Fruit fly (Drosophila melanogaster) whole organism, embryonic: ENCODE results near the gene CG10486.

ENCODE experiments used
- Awh ChIP-seq: fragments of 200-800 bp; sonication (Bioruptor generic); IDR thresholded peaks from 2 replicates; pipeline ENCODE4, ENCODE4 v1.3.6; 2022; ENCODE audit warnings: missing biosample characterization, missing genetic modification characterization
- Bgb ChIP-seq: fragments of 200-800 bp; sonication (Bioruptor generic); IDR thresholded peaks from 2 replicates; pipeline ENCODE4 v1.3.6; 2022; ENCODE audit warnings: missing biosample characterization, missing genetic modification characterization; ENCODE audit not compliant: partially characterized antibody
- CG10321 ChIP-seq: fragments of 200-800 bp; sonication (Bioruptor generic); IDR thresholded peaks from 2 replicates; pipeline ENCODE4 v1.3.6; 2022; ENCODE audit warnings: missing biosample characterization, missing genetic modification characterization
- CG10431 ChIP-seq: fragments of 200-800 bp; sonication (Bioruptor generic); optimal IDR thresholded peaks from 3 replicates; lab custom pipeline; 2018; ENCODE audit warnings: missing biosample characterization, mild to moderate bottlenecking, missing genetic modification characterization
- CG10654 ChIP-seq: fragments of 200-800 bp; sonication (Bioruptor generic); optimal IDR thresholded peaks from 2 replicates; lab custom pipeline; 2016; ENCODE audit warnings: missing biosample characterization, missing genetic modification characterization
- CG11560 ChIP-seq: fragments of 200-800 bp; sonication (Bioruptor generic); IDR thresholded peaks from 3 replicates; pipeline ENCODE4 v1.3.6; 2022; ENCODE audit warnings: missing biosample characterization, missing genetic modification characterization
- CG11695 ChIP-seq: fragments of 200-800 bp; sonication (Bioruptor generic); IDR thresholded peaks from 3 replicates; pipeline ENCODE4 v1.3.6; 2022; ENCODE audit warnings: missing biosample characterization, missing genetic modification characterization
- CG13123 ChIP-seq: fragments of 200-800 bp; sonication (Bioruptor generic); optimal IDR thresholded peaks from 2 replicates; lab custom pipeline; 2016; ENCODE audit warnings: missing biosample characterization, missing genetic modification characterization
- CG13287 ChIP-seq: fragments of 200-800 bp; sonication (Bioruptor generic); IDR thresholded peaks from 2 replicates; pipeline ENCODE4 v1.3.6; 2022; ENCODE audit warnings: missing biosample characterization, missing genetic modification characterization; ENCODE audit not compliant: partially characterized antibody
- CG14050 ChIP-seq: fragments of 200-800 bp; sonication (Bioruptor generic); IDR thresholded peaks from 3 replicates; pipeline ENCODE4 v1.3.6; 2022; ENCODE audit warnings: missing biosample characterization, missing genetic modification characterization
- CG14667 ChIP-seq: fragments of 200-800 bp; sonication (Bioruptor generic); IDR thresholded peaks from 2 replicates; pipeline ENCODE4 v1.3.6; 2022; ENCODE audit warnings: missing biosample characterization, missing genetic modification characterization
- CG15011 ChIP-seq: fragments of 200-800 bp; sonication (Bioruptor generic); optimal IDR thresholded peaks from 3 replicates; lab custom pipeline; 2018; ENCODE audit warnings: missing biosample characterization, mild to moderate bottlenecking, missing genetic modification characterization
- CG15514 ChIP-seq: fragments of 200-800 bp; sonication (Bioruptor generic); optimal IDR thresholded peaks from 3 replicates; lab custom pipeline; 2017; ENCODE audit warnings: missing biosample characterization, missing genetic modification characterization, mild to moderate bottlenecking, moderate library complexity, missing genetic modification reagents
- CG16813 ChIP-seq: fragments of 200-800 bp; sonication (Bioruptor generic); IDR thresholded peaks from 3 replicates; pipeline ENCODE4 v1.3.6; 2022; ENCODE audit warnings: missing biosample characterization, missing genetic modification characterization; ENCODE audit not compliant: partially characterized antibody
- CG17612 ChIP-seq: fragments of 200-800 bp; sonication (Bioruptor generic); IDR thresholded peaks from 2 replicates; pipeline ENCODE4 v1.3.6; 2022; ENCODE audit warnings: missing biosample characterization, missing genetic modification characterization
- CG2199 ChIP-seq: fragments of 200-800 bp; sonication (Bioruptor generic); IDR thresholded peaks from 3 replicates; pipeline ENCODE4 v1.3.6; 2022; ENCODE audit warnings: missing biosample characterization, missing genetic modification characterization
- CG4282 ChIP-seq: fragments of 200-800 bp; sonication (Bioruptor generic); optimal IDR thresholded peaks from 2 replicates; lab custom pipeline; 2016; ENCODE audit warnings: missing biosample characterization, missing genetic modification characterization
- CG5245 ChIP-seq: fragments of 200-800 bp; sonication (Bioruptor generic); optimal IDR thresholded peaks from 3 replicates; lab custom pipeline; 2016; ENCODE audit warnings: missing biosample characterization, missing genetic modification characterization
- CG7556 ChIP-seq: fragments of 200-800 bp; sonication (Bioruptor generic); optimal IDR thresholded peaks from 2 replicates; lab custom pipeline; 2017; ENCODE audit warnings: missing biosample characterization, mild to moderate bottlenecking, missing genetic modification characterization
- CG7745 ChIP-seq: fragments of 200-800 bp; sonication (Bioruptor generic); optimal IDR thresholded peaks from 2 replicates; lab custom pipeline; 2018; ENCODE audit warnings: missing biosample characterization, mild to moderate bottlenecking, missing genetic modification characterization, moderate library complexity
- Dfd ChIP-seq, 2 experiments: fragments of >200 bp; optimal IDR thresholded peaks; 2 replicates each; lab custom pipeline; 2017; ENCODE audit warnings: missing biosample characterization in 2 of 2, missing genetic modification characterization in 2 of 2
- Doc2 ChIP-seq: fragments of 200-800 bp; sonication (Bioruptor generic); IDR thresholded peaks from 2 replicates; pipeline ENCODE4 v1.3.6; 2022; ENCODE audit warnings: missing biosample characterization, missing genetic modification characterization
- H15 ChIP-seq: fragments of 200-800 bp; sonication (Bioruptor generic); IDR thresholded peaks from 3 replicates; pipeline ENCODE4 v1.3.6; 2022; ENCODE audit warnings: missing biosample characterization, missing genetic modification characterization
- H2.0 ChIP-seq: fragments of 200-800 bp; sonication (Bioruptor generic); IDR thresholded peaks from 2 replicates; pipeline ENCODE4 v1.3.6; 2022; ENCODE audit warnings: missing biosample characterization, missing genetic modification characterization
- Hand ChIP-seq: fragments of 200-800 bp; sonication (Bioruptor generic); optimal IDR thresholded peaks from 2 replicates; lab custom pipeline; 2017; ENCODE audit warnings: mild to moderate bottlenecking, missing biosample characterization, missing genetic modification reagents, missing genetic modification characterization
- Hey ChIP-seq: fragments of 200-800 bp; sonication (Bioruptor generic); optimal IDR thresholded peaks from 3 replicates; lab custom pipeline; 2018; ENCODE audit warnings: missing biosample characterization, mild to moderate bottlenecking, missing genetic modification characterization
- Hsf ChIP-seq: fragments of 200-800 bp; sonication (Bioruptor generic); optimal IDR thresholded peaks from 3 replicates; lab custom pipeline; 2016; ENCODE audit warnings: missing biosample characterization, missing genetic modification characterization
- Neu2 ChIP-seq: fragments of 200-800 bp; sonication (Bioruptor generic); optimal IDR thresholded peaks from 3 replicates; lab custom pipeline; 2016; ENCODE audit warnings: missing biosample characterization, missing genetic modification characterization, borderline replicate concordance
- Sox102F ChIP-seq: fragments of 200-800 bp; sonication (Bioruptor generic); optimal IDR thresholded peaks from 2 replicates; lab custom pipeline; 2018; ENCODE audit warnings: missing biosample characterization, mild to moderate bottlenecking, missing genetic modification characterization, moderate library complexity
- Spps ChIP-seq: fragments of 200-800 bp; sonication (Bioruptor generic); optimal IDR thresholded peaks from 2 replicates; lab custom pipeline; 2018; ENCODE audit warnings: missing biosample characterization, mild to moderate bottlenecking, missing genetic modification characterization
- TFAM ChIP-seq: fragments of 200-800 bp; sonication (Bioruptor generic); optimal IDR thresholded peaks from 2 replicates; lab custom pipeline; 2017; ENCODE audit warnings: missing biosample characterization, missing genetic modification characterization, inconsistent platforms
- Taf1 ChIP-seq: fragments of 200-800 bp; sonication (Bioruptor generic); IDR thresholded peaks from 2 replicates; pipeline ENCODE4 v1.3.6; 2022; ENCODE audit warnings: missing biosample characterization, missing genetic modification characterization
- ara ChIP-seq: fragments of 200-800 bp; sonication (Bioruptor generic); IDR thresholded peaks from 2 replicates; pipeline ENCODE4 v1.3.6; 2022; ENCODE audit warnings: missing biosample characterization, missing genetic modification characterization
- cad ChIP-seq: fragments of >200 bp; optimal IDR thresholded peaks from 2 replicates; lab custom pipeline; 2017; ENCODE audit warnings: missing biosample characterization, missing genetic modification characterization
- crc ChIP-seq: fragments of 200-800 bp; sonication (Bioruptor generic); optimal IDR thresholded peaks from 2 replicates; lab custom pipeline; 2016; ENCODE audit warnings: missing biosample characterization, missing genetic modification characterization
- exex ChIP-seq: fragments of 200-800 bp; sonication (Bioruptor generic); optimal IDR thresholded peaks from 4 replicates; lab custom pipeline; 2018; ENCODE audit warnings: missing biosample characterization, mild to moderate bottlenecking, missing genetic modification characterization, moderate library complexity
- fd64A ChIP-seq: fragments of 200-800 bp; sonication (Bioruptor generic); optimal IDR thresholded peaks from 3 replicates; lab custom pipeline; 2018; ENCODE audit warnings: missing biosample characterization, mild to moderate bottlenecking, missing genetic modification characterization
- gem ChIP-seq: fragments of 200-800 bp; sonication (Bioruptor generic); optimal IDR thresholded peaks from 2 replicates; lab custom pipeline; 2019; ENCODE audit warnings: missing biosample characterization, mild to moderate bottlenecking, missing genetic modification characterization, moderate library complexity
- gt ChIP-seq: fragments of 200-800 bp; sonication (Bioruptor generic); IDR thresholded peaks from 2 replicates; pipeline ENCODE4 v1.3.6; 2022; ENCODE audit warnings: missing biosample characterization, missing genetic modification characterization
- hth ChIP-seq: fragments of >200 bp; optimal IDR thresholded peaks from 2 replicates; lab custom pipeline; 2017; ENCODE audit warnings: inconsistent platforms
- ind ChIP-seq: fragments of 200-800 bp; sonication (Bioruptor generic); optimal IDR thresholded peaks from 3 replicates; lab custom pipeline; 2016; ENCODE audit warnings: missing biosample characterization, missing genetic modification characterization
- kni ChIP-seq: fragments of 200-800 bp; sonication (Bioruptor generic); optimal IDR thresholded peaks from 3 replicates; lab custom pipeline; 2017; ENCODE audit warnings: mild to moderate bottlenecking, missing biosample characterization, missing genetic modification reagents, missing genetic modification characterization
- luna ChIP-seq: fragments of 200-800 bp; sonication (Bioruptor generic); optimal IDR thresholded peaks from 2 replicates; lab custom pipeline; 2016; ENCODE audit warnings: missing biosample characterization, missing genetic modification characterization
- p53 ChIP-seq: fragments of 200-800 bp; sonication (Bioruptor generic); optimal IDR thresholded peaks from 2 replicates; lab custom pipeline; 2016; ENCODE audit warnings: missing biosample characterization, missing genetic modification characterization
- pho ChIP-seq: fragments of 200-800 bp; sonication (Bioruptor generic); optimal IDR thresholded peaks from 2 replicates; lab custom pipeline; 2016; ENCODE audit warnings: missing biosample characterization, missing genetic modification characterization
- pzg ChIP-seq: fragments of 200-800 bp; sonication (Bioruptor generic); optimal IDR thresholded peaks from 3 replicates; lab custom pipeline; 2018; ENCODE audit warnings: missing biosample characterization, mild to moderate bottlenecking, missing genetic modification characterization, moderate library complexity
- row ChIP-seq: fragments of 200-800 bp; sonication (Bioruptor generic); IDR thresholded peaks from 3 replicates; pipeline ENCODE4 v1.3.6; 2022; ENCODE audit warnings: missing biosample characterization, missing genetic modification characterization
- seq ChIP-seq: fragments of 200-800 bp; sonication (Bioruptor generic); IDR thresholded peaks from 2 replicates; pipeline ENCODE4 v1.3.6; 2022; ENCODE audit warnings: missing biosample characterization, missing genetic modification characterization
- tap ChIP-seq: fragments of 200-800 bp; optimal IDR thresholded peaks from 3 replicates; lab custom pipeline; 2019; ENCODE audit warnings: missing biosample characterization, mild to moderate bottlenecking, missing genetic modification characterization, moderate library complexity
- tx ChIP-seq: fragments of 200-800 bp; sonication (Bioruptor generic); optimal IDR thresholded peaks from 2 replicates; lab custom pipeline; 2016; ENCODE audit warnings: missing biosample characterization, missing genetic modification characterization
- unpg ChIP-seq: fragments of 200-800 bp; sonication (Bioruptor generic); optimal IDR thresholded peaks from 3 replicates; lab custom pipeline; 2018; ENCODE audit warnings: missing biosample characterization, mild to moderate bottlenecking, missing genetic modification characterization, moderate library complexity
- vnd ChIP-seq: fragments of 200-800 bp; sonication (Bioruptor generic); IDR thresholded peaks from 3 replicates; pipeline ENCODE4 v1.3.6; 2022; ENCODE audit warnings: missing biosample characterization, missing genetic modification characterization; ENCODE audit not compliant: partially characterized antibody
- zfh1 ChIP-seq: fragments of 200-800 bp; sonication (Bioruptor generic); IDR thresholded peaks from 3 replicates; pipeline ENCODE4 v1.3.6; 2022; ENCODE audit warnings: missing biosample characterization, missing genetic modification characterization

The CG10486 gene

dm6 chr3L:5952132-5952531, 45.6 kb upstream of the CG10486 start (continued):
- no peak for TF ChIP-seq CG4282 (GFP tag; lab: Kevin White, UChicago)
- no peak for TF ChIP-seq CG17612 (GFP tag; lab: Robert Waterston, UW)
- TF ChIP-seq CG13287 (GFP tag; lab: Robert Waterston, UW), result no peak
- TF ChIP-seq gem, result peak; percentile 69
- TF ChIP-seq gt, result no peak
- peak; percentile 53 for TF ChIP-seq row (GFP tag; lab: Robert Waterston, UW)
- TF ChIP-seq exex (tag; lab: Kevin White, UChicago), result no peak
- no peak for TF ChIP-seq vnd (GFP tag; lab: Robert Waterston, UW)
- no peak for TF ChIP-seq CG16813 (GFP tag; lab: Robert Waterston, UW)
- TF ChIP-seq ind (GFP tag; lab: Kevin White, UChicago), result no peak
- TF ChIP-seq CG15514 (GFP tag; lab: Kevin White, UChicago), result no peak
- TF ChIP-seq CG10321 (GFP tag; lab: Robert Waterston, UW), result no peak
- peak; percentile 32 for TF ChIP-seq CG7556 (GFP tag; lab: Kevin White, UChicago)
- TF ChIP-seq Taf1 (GFP tag; lab: Robert Waterston, UW), result no peak
- no peak for TF ChIP-seq H15 (GFP tag; lab: Robert Waterston, UW)
- no peak for TF ChIP-seq pho (GFP tag; lab: Kevin White, UChicago)
- no peak for TF ChIP-seq CG10431
- no peak for TF ChIP-seq fd64A (GFP tag; lab: Kevin White, UChicago)
- no peak for TF ChIP-seq TFAM
- no peak for TF ChIP-seq CG11560
- TF ChIP-seq Sox102F (GFP tag; lab: Kevin White, UChicago), result peak; percentile 60
- TF ChIP-seq crc (GFP tag; lab: Kevin White, UChicago), result no peak
- TF ChIP-seq luna (GFP tag; lab: Kevin White, UChicago), result no peak
- no peak for TF ChIP-seq CG13123 (GFP tag; lab: Kevin White, UChicago)
- no peak for TF ChIP-seq Bgb (GFP tag; lab: Robert Waterston, UW)
- TF ChIP-seq Hand, result no peak
- TF ChIP-seq CG2199 (GFP tag; lab: Robert Waterston, UW), result no peak
- TF ChIP-seq seq, result no peak
- no peak for TF ChIP-seq tx (GFP tag; lab: Kevin White, UChicago)
- TF ChIP-seq pzg (GFP tag; lab: Kevin White, UChicago), result no peak
- TF ChIP-seq p53 (GFP tag; lab: Kevin White, UChicago), result no peak
- no peak for TF ChIP-seq hth (lab: Kevin White, UChicago)
- peak; percentile 33 for TF ChIP-seq unpg (GFP tag; lab: Kevin White, UChicago)
- TF ChIP-seq H2.0 (GFP tag; lab: Robert Waterston, UW), result no peak
- no peak for TF ChIP-seq Doc2 (GFP tag; lab: Robert Waterston, UW)
- TF ChIP-seq CG14050, result no peak
- 0 out of 3 replicates have a peak, but pooled peaks have one; percentile 21 for TF ChIP-seq zfh1 (GFP tag; lab: Robert Waterston, UW)
- peak; percentile 95 for TF ChIP-seq cad
- no peak for TF ChIP-seq ara (GFP tag; lab: Robert Waterston, UW)
- no peak for TF ChIP-seq CG14667
- no peak for TF ChIP-seq CG11695 (GFP tag; lab: Robert Waterston, UW)
- peak; percentile 10 for TF ChIP-seq Spps
- no peak for TF ChIP-seq CG15011 (GFP tag; lab: Kevin White, UChicago)
- TF ChIP-seq Hey, result no peak
- TF ChIP-seq Awh (GFP tag; lab: Robert Waterston, UW), result no peak
- TF ChIP-seq CG10654, result no peak
- TF ChIP-seq CG7745, result no peak
- no peak for TF ChIP-seq Hsf (GFP tag; lab: Kevin White, UChicago)
- no peak for TF ChIP-seq Neu2 (GFP tag; lab: Kevin White, UChicago)
- TF ChIP-seq Dfd (GFP tag; optimal IDR thresholded peaks at IDR 0.05; lab: Kevin White, UChicago), result no peak
- TF ChIP-seq kni (GFP tag; lab: Kevin White, UChicago), result no peak
- TF ChIP-seq CG5245 (GFP tag; lab: Kevin White, UChicago), result no peak
- TF ChIP-seq tap (tag; lab: Kevin White, UChicago), result peak; percentile 3
